Fruit fly (Drosophila melanogaster): ENCODE data around the gene CG14933.

CG14933 gene

DNA sequence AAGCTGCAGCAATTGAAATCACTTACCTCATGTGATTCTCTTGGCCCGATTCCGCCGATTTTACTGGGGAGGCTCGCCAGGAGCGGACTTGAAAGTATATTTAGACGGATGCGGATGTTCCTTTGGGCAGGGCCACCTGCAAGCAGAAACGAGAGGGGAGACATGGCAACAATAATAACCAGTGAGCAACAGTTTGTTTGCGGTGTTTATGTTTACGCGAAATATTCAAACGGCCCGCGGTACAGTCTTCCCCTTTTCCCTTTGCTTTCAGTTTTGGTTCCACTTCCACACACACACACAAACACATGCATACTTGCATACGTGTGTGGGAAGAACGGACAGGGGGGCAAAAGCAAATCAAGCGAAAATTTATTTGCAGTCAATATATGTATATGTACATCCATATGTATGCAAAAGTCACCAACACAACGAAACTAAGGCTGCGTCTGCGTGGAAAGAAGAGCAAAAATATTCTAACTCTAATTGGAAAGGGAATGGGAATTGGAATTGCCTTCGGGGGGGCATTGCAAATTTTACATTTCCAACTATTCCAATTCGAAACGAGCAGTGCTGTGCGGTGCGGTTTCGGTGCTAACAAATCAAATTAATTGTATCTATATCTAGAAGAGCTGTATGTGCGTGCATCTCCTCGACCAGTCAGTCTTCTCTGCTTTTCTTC lies 36.5 kb upstream of the CG14933 start:
- TF ChIP-seq CG11294 (GFP tag; IDR thresholded peaks at IDR 0.05), result no peak
- TF ChIP-seq fkh (GFP tag; optimal IDR thresholded peaks at IDR 0.05), result peak; percentile 27
- peak; percentile 48 for TF ChIP-seq Eip78C (GFP tag)
- no peak for TF ChIP-seq cyc (GFP tag; optimal IDR thresholded peaks at IDR 0.05)
- TF ChIP-seq eg (GFP tag; IDR thresholded peaks at IDR 0.05), result no peak
- TF ChIP-seq Lpt (GFP tag; optimal IDR thresholded peaks at IDR 0.05), result peak; percentile 1
- no peak for TF ChIP-seq Hr39 (GFP tag; optimal IDR thresholded peaks at IDR 0.05)
- no peak for TF ChIP-seq CG16779 (tag; optimal IDR thresholded peaks at IDR 0.05)
- no peak for TF ChIP-seq CG34406 (GFP tag; optimal IDR thresholded peaks at IDR 0.05)
- no peak for TF ChIP-seq ss (GFP tag; optimal IDR thresholded peaks at IDR 0.05)
- TF ChIP-seq spab (GFP tag; optimal IDR thresholded peaks at IDR 0.05), result no peak
- no peak for TF ChIP-seq Hr38 (GFP tag; optimal IDR thresholded peaks at IDR 0.05)
- TF ChIP-seq dac (GFP tag; optimal IDR thresholded peaks at IDR 0.05), result no peak
- TF ChIP-seq lz (GFP tag; optimal IDR thresholded peaks at IDR 0.05), result no peak
- TF ChIP-seq CG11902 (GFP tag; optimal IDR thresholded peaks at IDR 0.05), result peak; percentile 42
- no peak for TF ChIP-seq CG1621 (tag; optimal IDR thresholded peaks at IDR 0.05)
- no peak for TF ChIP-seq CG31627 (GFP tag; optimal IDR thresholded peaks at IDR 0.05)
- peak; percentile 41 for TF ChIP-seq vri (GFP tag; optimal IDR thresholded peaks at IDR 0.05)
- TF ChIP-seq Blimp-1 (GFP tag; optimal IDR thresholded peaks at IDR 0.05), result no peak
- TF ChIP-seq salr (GFP tag; optimal IDR thresholded peaks at IDR 0.05), result no peak
- no peak for TF ChIP-seq CG8319 (GFP tag; optimal IDR thresholded peaks at IDR 0.05)
- no peak for TF ChIP-seq Sox102F (GFP tag; optimal IDR thresholded peaks at IDR 0.05)
- TF ChIP-seq Eip75B (GFP tag; optimal IDR thresholded peaks at IDR 0.05), result no peak
- peak; percentile 11 for TF ChIP-seq esn (GFP tag; optimal IDR thresholded peaks at IDR 0.05)
- no peak for TF ChIP-seq CG3032 (tag; optimal IDR thresholded peaks at IDR 0.05)
- TF ChIP-seq svp (GFP tag), result no peak
- TF ChIP-seq Sox14 (GFP tag; optimal IDR thresholded peaks at IDR 0.05), result no peak

DNA sequence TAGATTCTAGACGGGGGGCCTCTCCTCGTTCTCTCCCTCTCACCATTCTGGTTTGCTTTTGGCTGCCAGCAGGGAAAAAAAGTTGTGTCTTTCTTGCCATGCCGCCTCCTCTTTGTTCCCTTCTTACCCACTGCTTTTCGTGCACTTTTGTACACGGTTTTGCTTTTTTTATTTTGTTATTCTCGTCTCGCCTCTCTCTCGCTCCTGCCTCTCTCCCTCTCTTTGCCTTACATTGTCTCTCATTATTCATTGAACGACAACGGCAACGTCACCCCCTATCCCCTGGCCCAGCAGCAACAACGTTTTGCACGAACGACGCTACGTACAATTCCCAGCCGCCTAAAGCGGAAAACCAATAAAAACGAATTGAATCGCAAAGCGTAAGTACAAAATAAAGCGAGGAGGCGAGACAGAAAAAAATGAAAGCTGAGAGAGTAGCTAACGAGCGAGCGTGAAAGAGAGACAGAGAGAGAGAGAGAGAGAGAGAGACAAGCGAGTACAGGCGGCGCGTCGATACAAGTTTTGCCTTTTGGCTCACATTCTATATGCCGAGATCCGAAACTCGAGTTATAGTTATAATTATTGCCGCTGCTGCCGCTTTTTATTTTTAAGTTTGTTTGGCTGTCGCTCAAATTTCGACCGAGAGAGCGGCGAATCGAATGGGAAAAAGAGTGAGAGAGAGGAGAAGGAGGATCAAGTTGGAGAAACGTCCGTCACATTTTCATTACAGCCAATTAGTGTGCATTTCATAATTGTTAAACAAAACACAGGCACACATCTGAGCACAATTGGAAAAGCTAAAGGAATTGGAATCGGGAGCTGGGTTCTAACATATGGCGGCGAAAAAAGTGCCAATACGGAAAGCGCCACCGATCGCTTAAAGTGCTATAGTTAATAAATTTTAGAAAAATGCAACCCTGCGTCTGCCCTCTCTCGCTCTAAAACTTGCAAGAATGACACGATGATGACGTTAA lies 35.6 kb upstream of the CG14933 start:
- TF ChIP-seq CG11762 (GFP tag; optimal IDR thresholded peaks at IDR 0.05; ENCODE audit: insufficient read depth), result no peak
- peak; percentile 60 for TF ChIP-seq CG8632 (GFP tag; optimal IDR thresholded peaks at IDR 0.05)
- TF ChIP-seq Sox14 (GFP tag; optimal IDR thresholded peaks at IDR 0.05), result peak; percentile 92
- TF ChIP-seq lz (GFP tag; optimal IDR thresholded peaks at IDR 0.05), result peak; percentile 4
- peak; percentile 88 for TF ChIP-seq CG16779 (tag; optimal IDR thresholded peaks at IDR 0.05)
- peak; percentile 37 for TF ChIP-seq OdsH (GFP tag; optimal IDR thresholded peaks at IDR 0.05)
- TF ChIP-seq CG3919 (GFP tag; optimal IDR thresholded peaks at IDR 0.05), result peak; percentile 52
- TF ChIP-seq acj6 (GFP tag; optimal IDR thresholded peaks at IDR 0.05), result no peak
- TF ChIP-seq CG6792 (GFP tag; optimal IDR thresholded peaks at IDR 0.05), result peak; percentile 22
- peak; percentile 63 for TF ChIP-seq dac (GFP tag; optimal IDR thresholded peaks at IDR 0.05)
- TF ChIP-seq CG10669 (GFP tag; optimal IDR thresholded peaks at IDR 0.05), result peak; percentile 71
- TF ChIP-seq CG9139 (GFP tag; optimal IDR thresholded peaks at IDR 0.05), result peak; percentile 87
- TF ChIP-seq CG7368 (GFP tag; optimal IDR thresholded peaks at IDR 0.05), result peak; percentile 52
- TF ChIP-seq Blimp-1 (GFP tag; optimal IDR thresholded peaks at IDR 0.05), result peak; percentile 56
- peak; percentile 54 for TF ChIP-seq achi (GFP tag; optimal IDR thresholded peaks at IDR 0.05)
- TF ChIP-seq Met (GFP tag; optimal IDR thresholded peaks at IDR 0.05), result peak; percentile 33
- TF ChIP-seq CG8319 (GFP tag; optimal IDR thresholded peaks at IDR 0.05), result no peak
- TF ChIP-seq CG32006 (GFP tag; optimal IDR thresholded peaks at IDR 0.05), result peak; percentile 73
- no peak for TF ChIP-seq Hr39 (GFP tag; optimal IDR thresholded peaks at IDR 0.05)
- TF ChIP-seq CG1621 (tag; optimal IDR thresholded peaks at IDR 0.05), result peak; percentile 85
- no peak for TF ChIP-seq Sox15 (GFP tag; optimal IDR thresholded peaks at IDR 0.05)
- peak; percentile 87 for TF ChIP-seq eg (GFP tag; IDR thresholded peaks at IDR 0.05)
- TF ChIP-seq CG34406 (GFP tag; optimal IDR thresholded peaks at IDR 0.05), result peak; percentile 44
- peak; percentile 78 for TF ChIP-seq Ets96B (tag; optimal IDR thresholded peaks at IDR 0.05)
- TF ChIP-seq salr (GFP tag; optimal IDR thresholded peaks at IDR 0.05), result peak; percentile 62
- TF ChIP-seq CG31627 (GFP tag; optimal IDR thresholded peaks at IDR 0.05), result no peak
- TF ChIP-seq pdm3 (GFP tag; optimal IDR thresholded peaks at IDR 0.05), result peak; percentile 38
- peak; percentile 58 for TF ChIP-seq Smox (GFP tag; optimal IDR thresholded peaks at IDR 0.05)
- no peak for TF ChIP-seq CG11902 (GFP tag; optimal IDR thresholded peaks at IDR 0.05)
- TF ChIP-seq CG8119 (GFP tag; IDR thresholded peaks at IDR 0.05), result no peak; the same call in 1 of the 3 replicates
- TF ChIP-seq CG6808 (GFP tag; optimal IDR thresholded peaks at IDR 0.05), result peak; percentile 84
